Worm (Caenorhabditis elegans): ENCODE data around the gene srd-70.

The srd-70 gene

DNA sequence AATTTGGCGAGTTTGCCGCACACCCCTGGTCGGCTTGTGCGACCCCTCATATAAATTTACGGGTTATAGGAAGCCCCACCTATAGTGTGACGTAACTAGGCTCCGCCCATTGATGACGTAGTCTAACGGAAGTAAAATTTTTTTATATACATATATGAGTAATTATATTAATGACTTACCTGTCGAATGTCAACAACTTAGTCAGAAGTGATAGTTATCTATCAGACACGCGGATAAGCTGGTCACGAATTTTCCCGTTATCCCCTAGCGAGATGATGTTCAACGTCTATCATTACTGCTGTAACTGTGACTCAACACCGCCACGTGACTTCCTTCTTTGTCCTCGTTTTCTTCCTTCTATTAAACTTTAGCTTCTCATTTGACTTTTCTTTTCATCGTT lies at the start of gene srd-70:
srd-70 (plus strand) TSS at position 301 of the 400 bp plus-strand sequence.
- TF ChIP-seq F13H6.1 (tag; optimal IDR thresholded peaks at IDR 0.05) = no peak
- TF ChIP-seq lim-6 (tag; optimal IDR thresholded peaks at IDR 0.05) = no peak
- no peak for TF ChIP-seq hlh-8 (tag; optimal IDR thresholded peaks at IDR 0.05)
- no peak for TF ChIP-seq ceh-18 (tag; optimal IDR thresholded peaks at IDR 0.05)
- no peak for TF ChIP-seq odd-2 (tag; optimal IDR thresholded peaks at IDR 0.05)
- no peak for TF ChIP-seq ceh-22 (tag; optimal IDR thresholded peaks at IDR 0.05)
- no peak for TF ChIP-seq ceh-30 (tag; optimal IDR thresholded peaks at IDR 0.05)
- no peak for TF ChIP-seq ama-1 (optimal IDR thresholded peaks at IDR 0.05)
- TF ChIP-seq ref-2 (tag; optimal IDR thresholded peaks at IDR 0.05) = no peak

DNA sequence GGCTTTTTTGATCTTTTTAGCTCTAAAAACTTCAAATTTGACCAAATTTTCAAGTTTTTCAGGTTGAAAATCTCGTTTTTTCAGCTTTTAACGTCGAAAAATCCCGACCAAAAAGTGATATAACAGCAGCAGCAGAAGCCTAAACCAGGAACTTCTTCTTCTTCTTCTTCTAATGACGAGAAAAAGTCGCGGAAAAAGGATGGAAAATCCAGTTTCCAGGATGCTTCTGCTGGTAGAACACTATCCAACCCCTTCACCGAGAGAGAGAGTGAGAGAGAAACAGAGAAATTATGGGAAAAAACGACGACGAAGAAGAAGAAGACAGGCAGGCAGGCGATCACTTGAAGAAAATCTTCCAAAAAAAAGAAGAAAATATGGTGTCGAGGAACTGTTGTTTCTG lies 47.1 kb upstream of the srd-70 start:
- TF ChIP-seq rnt-1 (tag; optimal IDR thresholded peaks at IDR 0.05) = no peak
- TF ChIP-seq ceh-2 (tag; optimal IDR thresholded peaks at IDR 0.05) = no peak
- TF ChIP-seq unc-3 (GFP tag; conservative IDR thresholded peaks at IDR 0.05) = no peak
- no peak for TF ChIP-seq unc-3 (tag; optimal IDR thresholded peaks at IDR 0.05)
- TF ChIP-seq ttx-3 (tag; optimal IDR thresholded peaks at IDR 0.05) = no peak

DNA sequence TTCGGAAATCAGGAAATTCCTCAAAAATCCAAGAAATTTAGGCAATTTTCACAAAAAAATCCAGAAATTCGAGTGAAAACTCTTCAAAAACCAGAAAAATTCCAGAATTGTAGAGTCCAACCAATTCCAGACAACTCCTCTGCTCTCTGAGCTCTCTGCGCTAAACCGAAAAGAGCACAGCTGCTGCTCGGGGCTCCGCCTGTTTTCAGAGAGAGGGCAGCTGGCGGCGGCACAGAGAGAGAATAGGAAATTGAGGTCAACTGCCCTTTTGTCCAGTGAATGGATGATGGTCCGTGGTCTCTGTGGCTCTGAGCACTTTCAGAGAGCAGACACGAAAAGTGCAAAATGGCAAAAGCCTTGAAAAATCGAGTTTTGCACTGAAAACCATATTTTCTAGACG lies 44.9 kb upstream of the srd-70 start:
- no peak for TF ChIP-seq C38D4.7 (GFP tag; optimal IDR thresholded peaks at IDR 0.05)
- no peak for TF ChIP-seq nhr-11 (tag; optimal IDR thresholded peaks at IDR 0.05)
- TF ChIP-seq ceh-18 (tag; optimal IDR thresholded peaks at IDR 0.05) = no peak
- no peak for TF ChIP-seq npax-4 (tag; optimal IDR thresholded peaks at IDR 0.05)
- no peak for TF ChIP-seq dmd-4 (tag; optimal IDR thresholded peaks at IDR 0.05; ENCODE audit: borderline replicate concordance)
- no peak for TF ChIP-seq elt-2 (tag; optimal IDR thresholded peaks at IDR 0.05)
- TF ChIP-seq ceh-2 (tag; optimal IDR thresholded peaks at IDR 0.05) = no peak
- TF ChIP-seq madf-2 (tag; optimal IDR thresholded peaks at IDR 0.05) = no peak
- TF ChIP-seq ceh-34 (tag; optimal IDR thresholded peaks at IDR 0.05) = no peak
- no peak for TF ChIP-seq che-1 (tag; optimal IDR thresholded peaks at IDR 0.05)
- no peak for TF ChIP-seq ceh-45 (GFP tag; IDR thresholded peaks at IDR 0.05)
- no peak for TF ChIP-seq tbx-7 (tag; optimal IDR thresholded peaks at IDR 0.05)
- no peak for TF ChIP-seq pax-1 (tag; optimal IDR thresholded peaks at IDR 0.05)
- TF ChIP-seq lim-6 (tag; optimal IDR thresholded peaks at IDR 0.05) = no peak
- no peak for TF ChIP-seq sdc-2 (tag; optimal IDR thresholded peaks at IDR 0.05)

DNA sequence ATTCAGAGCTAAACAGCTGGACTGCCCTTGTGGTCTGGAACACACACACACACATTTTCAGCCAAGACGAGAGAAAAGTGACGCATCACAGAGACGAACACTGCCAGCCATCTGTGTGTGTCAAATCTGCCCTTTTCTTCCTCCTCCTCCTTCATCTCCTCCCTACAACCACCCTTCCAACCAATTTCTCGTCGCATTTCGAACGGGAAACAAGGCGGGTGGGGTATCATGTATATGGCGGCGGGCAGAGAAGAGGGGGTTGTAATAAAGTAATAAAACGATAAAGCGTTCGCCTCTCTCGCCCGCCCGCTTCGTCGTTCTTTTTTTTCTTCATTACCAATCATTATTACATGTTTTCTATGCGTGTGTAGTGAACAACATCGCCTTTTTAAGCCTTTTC lies 43.6 kb upstream of the srd-70 start:
- TF ChIP-seq pax-1 (tag; optimal IDR thresholded peaks at IDR 0.05) = no peak
- TF ChIP-seq sox-4 (tag; optimal IDR thresholded peaks at IDR 0.05) = peak; percentile 14
- TF ChIP-seq hlh-15 (tag; optimal IDR thresholded peaks at IDR 0.05) = no peak
- TF ChIP-seq ceh-9 (tag; optimal IDR thresholded peaks at IDR 0.05) = no peak
- no peak for TF ChIP-seq K02D7.2 (tag; optimal IDR thresholded peaks at IDR 0.05)
- TF ChIP-seq ceh-19 (GFP tag; optimal IDR thresholded peaks at IDR 0.05) = no peak
- peak; percentile 49 for TF ChIP-seq pha-2 (tag; optimal IDR thresholded peaks at IDR 0.05)
- no peak for TF ChIP-seq lim-6 (tag; optimal IDR thresholded peaks at IDR 0.05)
- no peak for TF ChIP-seq sox-2 (GFP tag; IDR thresholded peaks at IDR 0.05)
- no peak for TF ChIP-seq ceh-22 (tag; optimal IDR thresholded peaks at IDR 0.05)
- TF ChIP-seq Y22D7AL.16 (tag; optimal IDR thresholded peaks at IDR 0.05) = no peak
- no peak for TF ChIP-seq C38D4.7 (GFP tag; optimal IDR thresholded peaks at IDR 0.05)
- TF ChIP-seq pha-4 (tag; optimal IDR thresholded peaks at IDR 0.05) = no peak
- TF ChIP-seq unc-55 (GFP tag; optimal IDR thresholded peaks at IDR 0.05) = peak; percentile 41
- TF ChIP-seq hlh-30 (tag; optimal IDR thresholded peaks at IDR 0.05; ENCODE audit: insufficient read depth) = no peak
- TF ChIP-seq nhr-11 (tag; optimal IDR thresholded peaks at IDR 0.05) = no peak
- TF ChIP-seq rnt-1 (tag; optimal IDR thresholded peaks at IDR 0.05) = no peak
- no peak for TF ChIP-seq ceh-31 (tag; optimal IDR thresholded peaks at IDR 0.05)
- no peak for TF ChIP-seq ztf-16 (tag; optimal IDR thresholded peaks at IDR 0.05)
- no peak for TF ChIP-seq dve-1 (tag; optimal IDR thresholded peaks at IDR 0.05)
- no peak for TF ChIP-seq fax-1 (tag; optimal IDR thresholded peaks at IDR 0.05)
- no peak for TF ChIP-seq madf-2 (tag; optimal IDR thresholded peaks at IDR 0.05)
